In the genomic region with DNA sequence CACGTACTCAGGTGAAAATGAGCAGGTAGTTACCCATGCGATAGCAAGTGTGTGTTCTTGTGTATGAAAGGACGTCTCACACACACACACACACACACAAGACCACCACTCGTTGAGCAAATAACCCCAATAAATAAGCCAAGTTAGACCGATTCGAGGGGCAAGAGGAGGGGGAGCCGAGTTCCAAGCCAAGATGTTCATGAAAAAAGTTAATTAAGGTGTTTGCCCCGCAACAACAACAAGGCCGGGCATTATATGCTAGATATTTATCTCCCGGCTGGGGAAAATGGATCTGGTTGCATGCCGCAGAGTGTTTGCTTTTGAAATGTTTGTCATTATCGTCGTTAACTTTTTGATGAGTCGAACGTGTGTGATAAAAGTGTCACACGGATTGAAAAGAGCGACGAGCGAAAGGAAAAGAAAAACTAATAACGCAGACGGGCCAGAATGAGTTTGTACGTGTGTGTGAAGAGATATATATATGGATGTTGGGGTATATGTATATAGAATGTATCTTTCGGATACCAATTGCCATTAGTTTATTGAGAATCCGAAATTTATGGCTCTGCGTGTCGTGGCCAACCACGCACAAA, we compare ENCODE assay signal across 2 fruit fly cellular contexts.
A peak's percentile ranks its signal among the peaks of the same experiment; 100 is the strongest.
TF ChIP-seq lines count a peak whose summit lies in the region.

No protein-coding gene starts in this region.

- TF ChIP-seq CTCF in whole organism, embryonic (GFP tag; optimal IDR thresholded peaks at IDR 0.05; lab: Kevin White, UChicago) = no peak

TF ChIP-seq in whole organism, embryonic, 481 proteins besides CTCF, POLR2A, EP300 and RAD21 (continues in another document):
- TF ChIP-seq fru (optimal IDR thresholded peaks at IDR 0.05; lab: Kevin White, UChicago) = no peak
- TF ChIP-seq Awh (GFP tag; IDR thresholded peaks at IDR 0.05; lab: Robert Waterston, UW) = peak; percentile 51; the same call in 1 of the 2 replicates
- peak; percentile 59 for TF ChIP-seq ac (GFP tag; optimal IDR thresholded peaks at IDR 0.05; lab: Kevin White, UChicago)
- no peak for TF ChIP-seq ash1 (GFP tag; optimal IDR thresholded peaks at IDR 0.05; lab: Kevin White, UChicago)
- TF ChIP-seq eve (GFP tag; optimal IDR thresholded peaks at IDR 0.05; lab: Kevin White, UChicago) = no peak
- no peak for TF ChIP-seq her (GFP tag; optimal IDR thresholded peaks at IDR 0.05; lab: Kevin White, UChicago)
- TF ChIP-seq Xrp1 (GFP tag; IDR thresholded peaks at IDR 0.05; lab: Robert Waterston, UW) = peak; percentile 58
- no peak for TF ChIP-seq sens-2 (GFP tag; IDR thresholded peaks at IDR 0.05; lab: Robert Waterston, UW)
- TF ChIP-seq CG10979 (tag; optimal IDR thresholded peaks at IDR 0.05; lab: Kevin White, UChicago) = no peak
- no peak for TF ChIP-seq CG30431 (GFP tag; optimal IDR thresholded peaks at IDR 0.05; lab: Kevin White, UChicago)
- TF ChIP-seq H15 (GFP tag; IDR thresholded peaks at IDR 0.05; lab: Robert Waterston, UW) = no peak
- peak; percentile 92 for TF ChIP-seq abd-A (tag; optimal IDR thresholded peaks at IDR 0.05; lab: Kevin White, UChicago)
- TF ChIP-seq CG6791 (GFP tag; IDR thresholded peaks at IDR 0.05; lab: Robert Waterston, UW; ENCODE audit: partially characterized antibody) = no peak
- TF ChIP-seq cad (GFP tag; optimal IDR thresholded peaks at IDR 0.05; lab: Kevin White, UChicago) = peak; percentile 25
- peak; percentile 23 for TF ChIP-seq CG8281 (tag; optimal IDR thresholded peaks at IDR 0.05; lab: Kevin White, UChicago)
- peak; percentile 68 for TF ChIP-seq Med (GFP tag; lab: Kevin White, UChicago)
- peak; percentile 14 for TF ChIP-seq CG14710 (tag; optimal IDR thresholded peaks at IDR 0.05; lab: Kevin White, UChicago)
- no peak for TF ChIP-seq HHEX (GFP tag; optimal IDR thresholded peaks at IDR 0.05; lab: Kevin White, UChicago)
- no peak for TF ChIP-seq chinmo (GFP tag; IDR thresholded peaks at IDR 0.05; lab: Robert Waterston, UW; ENCODE audit: partially characterized antibody)
- TF ChIP-seq Trl (optimal IDR thresholded peaks at IDR 0.05; lab: Kevin White, UChicago) = no peak
- peak; percentile 6 for TF ChIP-seq Trl (GFP tag; optimal IDR thresholded peaks at IDR 0.05; lab: Kevin White, UChicago)
- TF ChIP-seq CG8765 (GFP tag; IDR thresholded peaks at IDR 0.05; lab: Robert Waterston, UW) = no peak
- 0 out of 3 replicates have a peak, but pooled peaks have one; percentile 20 for TF ChIP-seq zfh1 (GFP tag; IDR thresholded peaks at IDR 0.05; lab: Robert Waterston, UW)
- TF ChIP-seq NFAT (GFP tag; IDR thresholded peaks at IDR 0.05; lab: Robert Waterston, UW) = no peak
- TF ChIP-seq CG33557 (GFP tag; optimal IDR thresholded peaks at IDR 0.05; lab: Kevin White, UChicago) = peak; percentile 37
- peak in 1 of 2 experiments; percentile 12 for TF ChIP-seq bsh (GFP tag; optimal IDR thresholded peaks at IDR 0.05; lab: Kevin White, UChicago)
- TF ChIP-seq CG7745 (tag; optimal IDR thresholded peaks at IDR 0.05; lab: Kevin White, UChicago) = peak; percentile 82
- TF ChIP-seq hth (optimal IDR thresholded peaks at IDR 0.05; lab: Kevin White, UChicago) = peak; percentile 54
- peak; percentile 6 for TF ChIP-seq CG12391 (tag; optimal IDR thresholded peaks at IDR 0.05; lab: Kevin White, UChicago)
- TF ChIP-seq da (GFP tag; optimal IDR thresholded peaks at IDR 0.05; lab: Kevin White, UChicago) = no peak
- peak; percentile 57 for TF ChIP-seq CG15696 (tag; optimal IDR thresholded peaks at IDR 0.05; lab: Kevin White, UChicago)
- TF ChIP-seq CG34376 (GFP tag; optimal IDR thresholded peaks at IDR 0.05; lab: Kevin White, UChicago) = no peak
- no peak for TF ChIP-seq Ets65A (GFP tag; lab: Kevin White, UChicago)
- peak in 1 of 2 experiments; percentile 11 for TF ChIP-seq chif (GFP tag; optimal IDR thresholded peaks at IDR 0.05; lab: Kevin White, UChicago)
- no peak for TF ChIP-seq zfh2 (GFP tag; optimal IDR thresholded peaks at IDR 0.05; lab: Kevin White, UChicago)
- TF ChIP-seq nerfin-2 (GFP tag; IDR thresholded peaks at IDR 0.05; lab: Robert Waterston, UW; ENCODE audit: partially characterized antibody) = no peak
- peak; percentile 52 for TF ChIP-seq sqz (GFP tag; optimal IDR thresholded peaks at IDR 0.05; lab: Kevin White, UChicago)
- TF ChIP-seq Abd-B (GFP tag; optimal IDR thresholded peaks at IDR 0.05; lab: Kevin White, UChicago) = no peak
- peak; percentile 28 for TF ChIP-seq CG2202 (tag; optimal IDR thresholded peaks at IDR 0.05; lab: Kevin White, UChicago)
- TF ChIP-seq lov (optimal IDR thresholded peaks at IDR 0.05; lab: Kevin White, UChicago) = no peak
- TF ChIP-seq lov (GFP tag; IDR thresholded peaks at IDR 0.05; lab: Robert Waterston, UW) = no peak
- TF ChIP-seq mirr (GFP tag; optimal IDR thresholded peaks at IDR 0.05; lab: Kevin White, UChicago) = no peak
- TF ChIP-seq sisA (GFP tag; IDR thresholded peaks at IDR 0.05; lab: Robert Waterston, UW) = no peak

TF ChIP-seq in whole organism, prepupa, 60 proteins besides CTCF, POLR2A, EP300 and RAD21:
- TF ChIP-seq fd85E (GFP tag; optimal IDR thresholded peaks at IDR 0.05; lab: Kevin White, UChicago) (no peak), Eip78C (GFP tag; lab: Kevin White, UChicago) (peak; percentile 14), Eip93F (GFP tag; optimal IDR thresholded peaks at IDR 0.05; lab: Kevin White, UChicago) (no peak), eg (GFP tag; IDR thresholded peaks at IDR 0.05; lab: Robert Waterston, UW) (no peak), Hr39 (GFP tag; optimal IDR thresholded peaks at IDR 0.05; lab: Kevin White, UChicago) (no peak), cyc (GFP tag; optimal IDR thresholded peaks at IDR 0.05; lab: Kevin White, UChicago) (no peak), CG11762 (GFP tag; optimal IDR thresholded peaks at IDR 0.05; lab: Kevin White, UChicago; ENCODE audit: insufficient read depth) (no peak), CG15336 (GFP tag; IDR thresholded peaks at IDR 0.05; lab: Robert Waterston, UW) (no peak), fkh (GFP tag; optimal IDR thresholded peaks at IDR 0.05; lab: Kevin White, UChicago) (peak; percentile 88), Sox14 (GFP tag; optimal IDR thresholded peaks at IDR 0.05; lab: Kevin White, UChicago) (no peak), Ets96B (tag; optimal IDR thresholded peaks at IDR 0.05; lab: Kevin White, UChicago) (no peak), dac (GFP tag; optimal IDR thresholded peaks at IDR 0.05; lab: Kevin White, UChicago) (no peak), CG8319 (GFP tag; optimal IDR thresholded peaks at IDR 0.05; lab: Kevin White, UChicago) (no peak), Met (GFP tag; optimal IDR thresholded peaks at IDR 0.05; lab: Kevin White, UChicago) (no peak), acj6 (GFP tag; optimal IDR thresholded peaks at IDR 0.05; lab: Kevin White, UChicago) (no peak), OdsH (GFP tag; optimal IDR thresholded peaks at IDR 0.05; lab: Kevin White, UChicago) (no peak), svp (GFP tag; lab: Kevin White, UChicago) (peak; percentile 34), CG10631 (GFP tag; optimal IDR thresholded peaks at IDR 0.05; lab: Kevin White, UChicago) (no peak)
TF ChIP-seq in whole organism, prepupa: peak in this region for 3.
